Fruit fly (Drosophila melanogaster): Measurements from ENCODE around the gene CG42846.

CG42846 gene

DNA sequence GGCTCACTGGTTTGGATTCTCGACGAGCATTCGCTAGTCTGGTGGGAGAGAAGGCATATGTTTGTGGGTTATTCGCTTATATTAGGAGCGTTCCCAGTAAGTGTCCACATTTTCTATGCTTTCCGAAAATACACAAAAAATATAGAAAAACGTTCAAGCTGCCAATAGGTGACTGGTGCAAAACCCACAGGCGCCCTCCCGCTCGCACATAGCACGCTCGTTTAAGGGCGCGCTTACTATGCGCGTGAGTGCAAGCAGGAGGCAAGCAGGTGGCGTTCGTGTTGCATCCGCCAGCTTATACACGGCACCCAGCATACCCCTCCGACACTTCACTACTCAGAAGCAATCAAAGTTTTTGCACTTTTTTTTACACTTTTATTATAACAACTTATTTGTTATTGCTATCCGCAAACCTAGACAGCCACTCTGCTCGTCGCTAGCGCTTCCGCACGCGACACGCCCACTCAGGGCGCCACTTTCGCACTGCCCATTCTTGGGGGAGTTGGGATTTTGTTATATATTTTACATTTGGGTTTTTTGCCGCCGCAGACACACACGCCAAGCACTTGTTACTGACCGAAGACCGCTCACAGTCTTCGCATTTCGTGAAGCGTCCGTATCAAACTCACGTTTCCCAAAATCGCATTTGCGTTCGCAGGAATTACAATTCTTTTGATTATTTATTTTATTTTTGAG, 32.2 kb downstream of the CG42846 start:
- TF ChIP-seq usp (GFP tag; optimal IDR thresholded peaks at IDR 0.05) (no peak), Dll (optimal IDR thresholded peaks at IDR 0.05) (no peak), pan (optimal IDR thresholded peaks at IDR 0.05) (no peak), psq (optimal IDR thresholded peaks at IDR 0.05) (no peak), EcR (GFP tag; optimal IDR thresholded peaks at IDR 0.05) (no peak), CG8478 (optimal IDR thresholded peaks at IDR 0.05) (peak; percentile 51)

DNA sequence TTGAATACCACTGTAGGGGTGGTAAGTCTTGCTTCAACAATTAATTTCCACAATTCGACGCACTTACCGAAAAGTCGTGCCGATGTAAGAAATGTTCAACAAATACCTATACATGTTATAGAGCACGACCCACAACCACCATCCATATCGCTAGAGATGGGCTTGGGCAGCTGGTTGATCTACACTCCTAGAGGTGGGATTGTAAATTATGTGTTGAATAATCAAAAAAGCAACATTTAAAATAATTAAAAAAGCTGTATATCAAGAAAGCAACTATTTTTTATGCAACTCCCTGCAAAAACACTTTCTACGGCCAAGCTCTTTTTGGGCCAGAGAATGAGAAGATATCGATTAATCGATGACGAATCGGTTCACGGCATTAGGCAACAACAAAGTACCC, 47.2 kb downstream of the CG42846 start, which contains the start of the genes CG34140, Mkp and Mtch:
Gene CG34140 (minus strand): TSS at position 174 of the 400 bp plus-strand sequence.
Gene Mkp (minus strand): TSS at position 290 of the 400 bp plus-strand sequence.
Gene Mtch (plus strand): TSS at position 376 of the 400 bp plus-strand sequence.
- no peak for TF ChIP-seq usp (GFP tag; optimal IDR thresholded peaks at IDR 0.05)
- TF ChIP-seq psq (optimal IDR thresholded peaks at IDR 0.05), result no peak
- no peak for TF ChIP-seq CG8478 (optimal IDR thresholded peaks at IDR 0.05)
- TF ChIP-seq pan (optimal IDR thresholded peaks at IDR 0.05), result no peak
- TF ChIP-seq Dll (optimal IDR thresholded peaks at IDR 0.05), result no peak
- no peak for TF ChIP-seq EcR (GFP tag; optimal IDR thresholded peaks at IDR 0.05)

All from whole organism.